Worm (Caenorhabditis elegans): ENCODE results near the gene klp-19.

The klp-19 gene

ce11 chrIII:13275784-13276183 is 31.3 kb downstream of the klp-19 start (continued):
- TF ChIP-seq efl-1 (GFP tag; optimal IDR thresholded peaks at IDR 0.05) (no peak), B0336.3 (GFP tag; IDR thresholded peaks at IDR 0.05) (no peak; the same call in 1 of the 2 replicates), mel-28 (tag; optimal IDR thresholded peaks at IDR 0.05; ENCODE audit: borderline replicate concordance) (no peak), ceh-91 (GFP tag; IDR thresholded peaks at IDR 0.05) (no peak), lin-40 (tag; optimal IDR thresholded peaks at IDR 0.05) (peak; percentile 62), Y95B8A.8 (GFP tag; IDR thresholded peaks at IDR 0.05) (no peak), hrde-1 (tag; optimal IDR thresholded peaks at IDR 0.05; ENCODE audit: borderline replicate concordance) (no peak), cebp-1 (GFP tag; IDR thresholded peaks at IDR 0.05) (no peak), cebp-1 (tag; optimal IDR thresholded peaks at IDR 0.05) (peak; percentile 70), lin-26 (GFP tag; IDR thresholded peaks at IDR 0.05) (0 out of 2 replicates have a peak, but pooled peaks have one; percentile 29), nfyb-1 (GFP tag; IDR thresholded peaks at IDR 0.05) (peak; percentile 21; the same call in 1 of the 2 replicates), chd-7 (tag; optimal IDR thresholded peaks at IDR 0.05) (peak; percentile 2), ama-1 (optimal IDR thresholded peaks at IDR 0.05) (no peak), ama-1 (GFP tag; optimal IDR thresholded peaks at IDR 0.05) (no peak), dpff-1 (tag; optimal IDR thresholded peaks at IDR 0.05) (no peak), hlh-12 (tag; optimal IDR thresholded peaks at IDR 0.05) (no peak), madf-3 (GFP tag; IDR thresholded peaks at IDR 0.05) (no peak), rcor-1 (GFP tag; IDR thresholded peaks at IDR 0.05) (no peak), F55B11.4 (tag; optimal IDR thresholded peaks at IDR 0.05; ENCODE audit: borderline replicate concordance, insufficient read depth) (no peak), ceh-40 (GFP tag; IDR thresholded peaks at IDR 0.05) (no peak), ekl-4 (GFP tag; IDR thresholded peaks at IDR 0.05) (0 out of 2 replicates have a peak, but pooled peaks have one; percentile 49), ccch-3 (GFP tag; optimal IDR thresholded peaks at IDR 0.05) (no peak), madf-6 (GFP tag; IDR thresholded peaks at IDR 0.05) (no peak), C06A6.2 (GFP tag; conservative IDR thresholded peaks at IDR 0.05) (no peak), snpc-4 (GFP tag; optimal IDR thresholded peaks at IDR 0.05) (no peak), snpc-4 (tag; optimal IDR thresholded peaks at IDR 0.05) (no peak), K11D2.4 (GFP tag; IDR thresholded peaks at IDR 0.05) (0 out of 2 replicates have a peak, but pooled peaks have one; percentile 45), ztf-26 (tag; optimal IDR thresholded peaks at IDR 0.05) (no peak)

- TF ChIP-seq rpc-1 (optimal IDR thresholded peaks at IDR 0.05) = no peak
- TF ChIP-seq rpc-1 (tag; optimal IDR thresholded peaks at IDR 0.05) = no peak
- no peak for TF ChIP-seq xnd-1 (tag; optimal IDR thresholded peaks at IDR 0.05)
- no peak for TF ChIP-seq tbx-9 (tag; optimal IDR thresholded peaks at IDR 0.05; ENCODE audit: borderline replicate concordance)
- no peak for TF ChIP-seq ztf-6 (GFP tag; IDR thresholded peaks at IDR 0.05)
- TF ChIP-seq ztf-25 (GFP tag; IDR thresholded peaks at IDR 0.05) = no peak
- TF ChIP-seq ztf-22 (GFP tag; optimal IDR thresholded peaks at IDR 0.05) = no peak
- no peak for TF ChIP-seq F57C9.4 (tag; optimal IDR thresholded peaks at IDR 0.05)
- no peak for TF ChIP-seq sdz-38 (tag; optimal IDR thresholded peaks at IDR 0.05)
- TF ChIP-seq hlh-12 (tag; optimal IDR thresholded peaks at IDR 0.05) = no peak
- no peak for TF ChIP-seq attf-3 (GFP tag; conservative IDR thresholded peaks at IDR 0.05)
- TF ChIP-seq nhr-27 (tag; optimal IDR thresholded peaks at IDR 0.05) = no peak
- TF ChIP-seq efl-1 (GFP tag; optimal IDR thresholded peaks at IDR 0.05) = no peak
- TF ChIP-seq nhr-179 (tag; optimal IDR thresholded peaks at IDR 0.05) = no peak
Measured at ce11 chrIII:13272788-13273187, 34.3 kb downstream of the klp-19 start.

- TF ChIP-seq mes-4 (tag; optimal IDR thresholded peaks at IDR 0.05) (no peak), pha-4 (tag; optimal IDR thresholded peaks at IDR 0.05) (no peak), attf-3 (GFP tag; conservative IDR thresholded peaks at IDR 0.05) (no peak), F49E8.2 (tag; optimal IDR thresholded peaks at IDR 0.05; ENCODE audit: insufficient read depth) (no peak), fkh-3 (tag; optimal IDR thresholded peaks at IDR 0.05) (no peak), rpc-1 (optimal IDR thresholded peaks at IDR 0.05) (no peak), rpc-1 (tag; optimal IDR thresholded peaks at IDR 0.05) (no peak), unc-62 (GFP tag; optimal IDR thresholded peaks at IDR 0.05) (no peak), hrde-1 (tag; optimal IDR thresholded peaks at IDR 0.05; ENCODE audit: borderline replicate concordance) (no peak)
Measured at ce11 chrIII:13272227-13272626, 34.8 kb downstream of the klp-19 start.

All from whole organism, young adult.